Worm (Caenorhabditis elegans) whole organism, L2 larva: ENCODE results near the gene gpa-10.
A peak's percentile ranks its signal among the peaks of the same experiment; 100 is the strongest.

Experiments
- C34F6.9 ChIP-seq: fragments of 150-350 bp; optimal IDR thresholded peaks from 2 replicates; lab custom pipeline; 2014; ENCODE audit warnings: missing biosample characterization, missing genetic modification characterization
- F13H6.1 ChIP-seq: sonication (generic microtip); optimal IDR thresholded peaks from 2 replicates; lab custom pipeline; 2016; ENCODE audit warnings: missing genetic modification characterization, missing compliant biosample characterization
- R02D3.7 ChIP-seq: fragments of 150-350 bp; optimal IDR thresholded peaks from 2 replicates; lab custom pipeline; 2014; ENCODE audit warnings: missing biosample characterization, missing genetic modification characterization
- Y55F3AM.14 ChIP-seq: fragments of 200-800 bp; sonication (Bioruptor generic); optimal IDR thresholded peaks from 2 replicates; lab custom pipeline; 2018; ENCODE audit warnings: mild to moderate bottlenecking, missing genetic modification characterization, missing compliant biosample characterization
- aly-2 ChIP-seq: fragments of 150-350 bp; optimal IDR thresholded peaks from 2 replicates; lab custom pipeline; 2014; ENCODE audit warnings: missing biosample characterization, missing genetic modification characterization
- blmp-1 ChIP-seq: sonication (generic microtip); optimal IDR thresholded peaks from 2 replicates; lab custom pipeline; 2017; ENCODE audit warnings: missing genetic modification characterization, mild to moderate bottlenecking, missing compliant biosample characterization, antibody characterized with exemption, moderate library complexity; ENCODE audit not compliant: insufficient read depth
- ceh-16 ChIP-seq: fragments of 150-350 bp; optimal IDR thresholded peaks from 2 replicates; lab custom pipeline; 2014; ENCODE audit warnings: missing biosample characterization, missing genetic modification characterization
- ceh-82 ChIP-seq: fragments of 150-350 bp; optimal IDR thresholded peaks from 2 replicates; lab custom pipeline; 2014; ENCODE audit warnings: missing biosample characterization, missing genetic modification characterization
- crh-2 ChIP-seq: sonication (generic microtip); optimal IDR thresholded peaks from 2 replicates; lab custom pipeline; 2017; ENCODE audit warnings: missing biosample characterization, missing genetic modification characterization
- dmd-4 ChIP-seq: sonication (generic microtip); optimal IDR thresholded peaks from 2 replicates; lab custom pipeline; 2017; ENCODE audit warnings: missing biosample characterization, missing genetic modification characterization
- egl-27 ChIP-seq: sonication (generic microtip); optimal IDR thresholded peaks from 3 replicates; lab custom pipeline; 2017; ENCODE audit warnings: missing biosample characterization, missing genetic modification reagents, missing genetic modification characterization
- fos-1 ChIP-seq: fragments of 150-350 bp; optimal IDR thresholded peaks from 2 replicates; lab custom pipeline; 2014; ENCODE audit warnings: missing biosample characterization, missing genetic modification characterization
- gmeb-1 ChIP-seq: fragments of 150-350 bp; optimal IDR thresholded peaks from 2 replicates; lab custom pipeline; 2014; ENCODE audit warnings: missing biosample characterization, missing genetic modification characterization
- lin-11 ChIP-seq: fragments of 150-350 bp; sonication (generic microtip); optimal IDR thresholded peaks from 2 replicates; lab custom pipeline; 2014; ENCODE audit warnings: missing biosample characterization, missing genetic modification characterization, inconsistent platforms, mixed read lengths
- lsy-2 ChIP-seq, 2 experiments: fragments of 150-350 bp in 1 of 2; sonication (generic microtip) in 1 of 2; optimal IDR thresholded peaks; 2 replicates each; lab custom pipeline; 2014 to 2017; ENCODE audit warnings: missing biosample characterization in 2 of 2, missing genetic modification characterization in 2 of 2
- mdl-1 ChIP-seq, 2 experiments: fragments of 150-350 bp in 1 of 2; sonication (generic microtip) in 1 of 2; optimal IDR thresholded peaks; 2 replicates each; lab custom pipeline; 2017; ENCODE audit warnings: missing biosample characterization in 2 of 2, missing genetic modification characterization in 2 of 2
- nhr-10 ChIP-seq: sonication (generic microtip); optimal IDR thresholded peaks from 2 replicates; lab custom pipeline; 2017; ENCODE audit warnings: missing biosample characterization, missing genetic modification characterization
- nhr-11 ChIP-seq: fragments of 150-350 bp; optimal IDR thresholded peaks from 2 replicates; lab custom pipeline; 2014; ENCODE audit warnings: missing biosample characterization, missing genetic modification characterization
- nhr-129 ChIP-seq: fragments of 150-350 bp; optimal IDR thresholded peaks from 2 replicates; lab custom pipeline; 2014; ENCODE audit warnings: missing biosample characterization, missing genetic modification characterization
- nhr-21 ChIP-seq: fragments of 150-350 bp; optimal IDR thresholded peaks from 2 replicates; lab custom pipeline; 2014; ENCODE audit warnings: missing biosample characterization, missing genetic modification characterization
- nhr-23 ChIP-seq: fragments of 150-350 bp; optimal IDR thresholded peaks from 2 replicates; lab custom pipeline; 2014; ENCODE audit warnings: missing biosample characterization, missing genetic modification reagents, missing genetic modification characterization
- nhr-237 ChIP-seq: fragments of 150-350 bp; optimal IDR thresholded peaks from 2 replicates; lab custom pipeline; 2014; ENCODE audit warnings: missing biosample characterization, missing genetic modification characterization
- nhr-25 ChIP-seq: fragments of 150-350 bp; sonication (generic microtip); optimal IDR thresholded peaks from 3 replicates; lab custom pipeline; 2014; ENCODE audit warnings: missing biosample characterization, missing genetic modification characterization
- nhr-6 ChIP-seq: fragments of 150-350 bp; optimal IDR thresholded peaks from 2 replicates; lab custom pipeline; 2014; ENCODE audit warnings: missing biosample characterization, missing genetic modification characterization
- sem-4 ChIP-seq: fragments of 150-350 bp; optimal IDR thresholded peaks from 2 replicates; lab custom pipeline; 2014; ENCODE audit warnings: missing biosample characterization, missing genetic modification reagents, missing genetic modification characterization
- sma-3 ChIP-seq: sonication (generic microtip); optimal IDR thresholded peaks from 2 replicates; lab custom pipeline; 2016; ENCODE audit warnings: missing genetic modification reagents, missing genetic modification characterization, missing compliant biosample characterization
- sma-9 ChIP-seq, 2 experiments: fragments of 150-350 bp in 1 of 2; sonication (generic microtip) in 1 of 2; optimal IDR thresholded peaks; 2 replicates each; lab custom pipeline; 2014 to 2016; ENCODE audit warnings: missing genetic modification characterization in 2 of 2, mild to moderate bottlenecking in 1 of 2, missing biosample characterization in 1 of 2, missing compliant biosample characterization in 1 of 2, missing genetic modification reagents in 1 of 2, moderate library complexity in 1 of 2
- snpc-4 ChIP-seq: fragments of 150-350 bp; optimal IDR thresholded peaks from 2 replicates; lab custom pipeline; 2014; ENCODE audit warnings: missing biosample characterization, missing genetic modification characterization
- unc-39 ChIP-seq: fragments of 150-350 bp; optimal IDR thresholded peaks from 2 replicates; lab custom pipeline; 2014; ENCODE audit warnings: missing biosample characterization, missing genetic modification characterization
- unc-55 ChIP-seq: fragments of 150-350 bp; sonication (generic microtip); optimal IDR thresholded peaks from 3 replicates; lab custom pipeline; 2014; ENCODE audit warnings: missing biosample characterization, missing genetic modification reagents, missing genetic modification characterization
- zag-1 ChIP-seq: fragments of 150-350 bp; optimal IDR thresholded peaks from 2 replicates; lab custom pipeline; 2014; ENCODE audit warnings: missing biosample characterization, missing genetic modification characterization
- ztf-1 ChIP-seq: fragments of 200-800 bp; sonication (Bioruptor generic); conservative IDR thresholded peaks from 2 replicates; pipeline ENCODE4 v1.3.6; 2022; ENCODE audit warnings: missing genetic modification characterization, missing compliant biosample characterization
- ztf-11 ChIP-seq: sonication (generic microtip); optimal IDR thresholded peaks from 2 replicates; lab custom pipeline; 2017; ENCODE audit warnings: missing biosample characterization, missing genetic modification characterization
- ztf-4 ChIP-seq: fragments of 150-350 bp; optimal IDR thresholded peaks from 2 replicates; lab custom pipeline; 2014; ENCODE audit warnings: missing biosample characterization, missing genetic modification characterization

gpa-10 gene

DNA sequence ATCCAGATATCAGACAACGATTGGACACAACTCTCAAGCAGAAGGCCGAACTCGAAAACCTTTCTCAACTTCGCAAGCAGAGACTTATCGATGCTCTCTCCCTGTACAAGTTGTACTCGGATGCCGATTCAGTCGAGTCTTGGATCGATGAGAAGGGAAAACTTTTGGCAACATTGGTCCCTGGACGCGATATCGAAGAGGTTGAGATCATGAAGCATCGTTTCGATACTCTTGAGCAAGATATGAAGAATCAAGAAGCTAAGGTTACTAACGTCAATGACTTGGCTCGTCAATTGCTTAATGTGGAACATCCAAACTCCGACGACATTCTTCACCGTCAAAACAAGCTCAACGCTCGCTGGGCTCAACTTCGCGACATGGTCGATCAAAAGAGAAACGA, 30.5 kb upstream of the gpa-10 start:
- TF ChIP-seq sem-4 (tag; lab: Kevin White, UChicago): no peak
- no peak for TF ChIP-seq nhr-11
- no peak for TF ChIP-seq Y55F3AM.14 (GFP tag; lab: Kevin White, UChicago)
- no peak for TF ChIP-seq nhr-6 (tag; lab: Kevin White, UChicago)
- TF ChIP-seq gmeb-1: no peak
- no peak for TF ChIP-seq snpc-4 (tag; lab: Kevin White, UChicago)
- TF ChIP-seq aly-2 (tag; lab: Kevin White, UChicago): no peak
- TF ChIP-seq lsy-2 (tag; optimal IDR thresholded peaks at IDR 0.05; lab: Kevin White, UChicago): no peak
- no peak for TF ChIP-seq ceh-16
- TF ChIP-seq sma-3 (GFP tag; lab: Kevin White, UChicago): no peak
- no peak for TF ChIP-seq crh-2

- TF ChIP-seq ztf-1: no peak
- no peak for TF ChIP-seq blmp-1 (tag; lab: Kevin White, UChicago)
- TF ChIP-seq nhr-129 (tag; lab: Kevin White, UChicago): no peak
- no peak for TF ChIP-seq sem-4 (tag; lab: Kevin White, UChicago)
- no peak for TF ChIP-seq ztf-4 (tag; lab: Kevin White, UChicago)
- no peak for TF ChIP-seq unc-39
- TF ChIP-seq nhr-11: no peak
- no peak for TF ChIP-seq nhr-237
- TF ChIP-seq egl-27 (tag; lab: Kevin White, UChicago): no peak
- no peak for TF ChIP-seq lsy-2 (tag; optimal IDR thresholded peaks at IDR 0.05; lab: Kevin White, UChicago)
- TF ChIP-seq C34F6.9: no peak
- TF ChIP-seq F13H6.1 (tag; lab: Kevin White, UChicago): no peak
- TF ChIP-seq nhr-23 (tag; lab: Kevin White, UChicago): no peak
- TF ChIP-seq nhr-21 (tag; lab: Kevin White, UChicago): no peak
- no peak for TF ChIP-seq mdl-1 (tag; optimal IDR thresholded peaks at IDR 0.05; lab: Kevin White, UChicago)
- TF ChIP-seq lin-11: no peak
- no peak for TF ChIP-seq gmeb-1
- TF ChIP-seq nhr-6 (tag; lab: Kevin White, UChicago): no peak
- no peak for TF ChIP-seq snpc-4 (tag; lab: Kevin White, UChicago)
- TF ChIP-seq, all 48 proteins: peak for 0
These were observed 27.9 kb upstream of the gpa-10 start for ce11 chrV:6882452-6882939.

DNA sequence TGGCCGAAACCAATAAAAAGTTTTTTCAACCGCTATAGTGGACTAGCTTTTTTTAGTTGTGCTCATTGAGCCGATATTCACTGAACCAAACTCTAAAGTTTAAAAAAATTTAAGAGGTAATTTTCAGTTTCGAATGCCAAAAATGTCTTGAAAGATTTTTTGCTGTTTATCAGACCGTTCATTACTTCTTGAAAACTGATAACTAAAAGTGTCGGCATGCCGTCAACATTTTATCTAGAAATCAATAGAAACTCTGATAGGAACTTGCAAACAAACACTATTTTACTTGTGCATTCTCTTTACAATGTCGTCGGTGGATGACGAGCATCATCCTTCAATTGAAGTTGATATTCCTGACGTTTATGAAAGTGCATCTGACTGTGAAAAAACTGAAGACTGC, 27.1 kb upstream of the gpa-10 start:
- no peak for TF ChIP-seq ztf-1
- TF ChIP-seq sem-4 (tag; lab: Kevin White, UChicago): no peak
- TF ChIP-seq blmp-1 (tag; lab: Kevin White, UChicago): no peak
- TF ChIP-seq nhr-25 (tag; lab: Kevin White, UChicago): no peak
- no peak for TF ChIP-seq ceh-82 (tag; lab: Kevin White, UChicago)
- no peak for TF ChIP-seq ztf-11
- TF ChIP-seq nhr-10 (tag; lab: Kevin White, UChicago): no peak
- TF ChIP-seq fos-1 (tag; lab: Kevin White, UChicago): peak; percentile 59
- TF ChIP-seq aly-2 (tag; lab: Kevin White, UChicago): no peak

ce11 chrV:6881038-6881437, 26.4 kb upstream of the gpa-10 start, which contains the start of gene unc-70:
Gene unc-70, plus strand, starts transcription at chrV:6881338.
- TF ChIP-seq crh-2 (no peak), unc-55 (GFP tag; lab: Kevin White, UChicago) (peak; percentile 5)

DNA sequence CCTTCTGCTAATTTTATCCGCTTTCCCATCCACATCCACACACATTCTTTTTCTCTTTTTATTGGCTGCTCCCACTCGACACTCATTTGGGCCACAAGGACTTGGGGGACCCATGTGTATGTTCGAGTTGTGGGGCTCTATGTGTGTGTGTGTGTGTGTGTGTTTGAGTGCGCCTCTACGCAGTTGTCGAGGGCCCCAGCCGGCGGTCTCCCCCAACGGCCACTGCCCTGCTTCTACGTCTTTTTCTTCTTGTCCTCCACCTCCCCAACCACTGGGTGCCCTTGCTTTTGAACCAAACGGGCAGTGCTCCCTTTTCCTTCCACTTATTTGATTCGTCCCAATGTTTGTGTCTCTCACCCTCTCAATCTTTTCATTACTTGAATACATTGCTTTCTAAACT, 26.0 kb upstream of the gpa-10 start:
- TF ChIP-seq R02D3.7 (tag; lab: Kevin White, UChicago) (no peak), snpc-4 (tag; lab: Kevin White, UChicago) (peak; percentile 88), ztf-11 (no peak), lsy-2 (tag; optimal IDR thresholded peaks at IDR 0.05; lab: Kevin White, UChicago) (peak in 1 of 2 experiments; percentile 12), dmd-4 (no peak), sma-3 (GFP tag; lab: Kevin White, UChicago) (no peak), zag-1 (tag; lab: Kevin White, UChicago) (peak; percentile 16), F13H6.1 (tag; lab: Kevin White, UChicago) (peak; percentile 37), sma-9 (GFP tag; optimal IDR thresholded peaks at IDR 0.05; lab: Kevin White, UChicago) (peak; percentile 24), sma-9 (tag; optimal IDR thresholded peaks at IDR 0.05; lab: Kevin White, UChicago) (no peak), lin-11 (peak; percentile 4), C34F6.9 (peak; percentile 29), sem-4 (tag; lab: Kevin White, UChicago) (peak; percentile 32)
